Fruit fly (Drosophila melanogaster) whole organism, embryonic: Measurements from ENCODE around the gene Pxn.

ENCODE experiments used
- Antp ChIP-seq: fragments of 200-800 bp; sonication (Bioruptor generic); optimal IDR thresholded peaks from 3 replicates; lab custom pipeline; 2016; ENCODE audit warnings: missing biosample characterization, missing genetic modification characterization
- Atf-2 ChIP-seq: fragments of 200-800 bp; sonication (Bioruptor generic); optimal IDR thresholded peaks from 2 replicates; lab custom pipeline; 2016; ENCODE audit warnings: missing biosample characterization, missing genetic modification characterization
- Atf6 ChIP-seq: fragments of 200-800 bp; sonication (Bioruptor generic); IDR thresholded peaks from 2 replicates; pipeline ENCODE4 v1.3.6; 2022; ENCODE audit warnings: missing biosample characterization, missing genetic modification characterization
- CG14014 ChIP-seq: fragments of 200-800 bp; sonication (Bioruptor generic); IDR thresholded peaks from 2 replicates; pipeline ENCODE4 v1.3.6; 2022; ENCODE audit warnings: missing biosample characterization, missing genetic modification characterization
- CG17912 ChIP-seq: fragments of 200-800 bp; sonication (Bioruptor generic); optimal IDR thresholded peaks from 2 replicates; lab custom pipeline; 2018; ENCODE audit warnings: missing biosample characterization, mild to moderate bottlenecking, missing genetic modification characterization
- CG18619 ChIP-seq: fragments of 200-800 bp; sonication (Bioruptor generic); optimal IDR thresholded peaks from 3 replicates; lab custom pipeline; 2017; ENCODE audit warnings: missing biosample characterization, mild to moderate bottlenecking, missing genetic modification characterization
- CG2120 ChIP-seq: fragments of 200-800 bp; sonication (Bioruptor generic); optimal IDR thresholded peaks from 3 replicates; lab custom pipeline; 2016; ENCODE audit warnings: missing biosample characterization, missing genetic modification characterization
- CG2129 ChIP-seq: fragments of 200-800 bp; sonication (Bioruptor generic); IDR thresholded peaks from 2 replicates; pipeline ENCODE4 v1.3.6; 2022; ENCODE audit warnings: missing biosample characterization, missing genetic modification characterization; ENCODE audit not compliant: partially characterized antibody
- CG2202 ChIP-seq: fragments of 200-800 bp; sonication (Bioruptor generic); optimal IDR thresholded peaks from 2 replicates; lab custom pipeline; 2018; ENCODE audit warnings: missing biosample characterization, mild to moderate bottlenecking, missing genetic modification characterization
- CG32532 ChIP-seq: fragments of 200-800 bp; sonication (Bioruptor generic); IDR thresholded peaks from 2 replicates; pipeline ENCODE4 v1.3.6; 2022; ENCODE audit warnings: missing biosample characterization, missing genetic modification characterization
- CG4282 ChIP-seq: fragments of 200-800 bp; sonication (Bioruptor generic); optimal IDR thresholded peaks from 2 replicates; lab custom pipeline; 2016; ENCODE audit warnings: missing biosample characterization, missing genetic modification characterization
- CG6813 ChIP-seq: fragments of 200-800 bp; sonication (Bioruptor generic); optimal IDR thresholded peaks from 2 replicates; lab custom pipeline; 2017; ENCODE audit warnings: missing biosample characterization, missing genetic modification characterization, mild to moderate bottlenecking, moderate library complexity, missing genetic modification reagents
- CG8388 ChIP-seq: fragments of 200-800 bp; sonication (Bioruptor generic); optimal IDR thresholded peaks from 2 replicates; lab custom pipeline; 2019; ENCODE audit warnings: missing biosample characterization, mild to moderate bottlenecking, missing genetic modification characterization, moderate library complexity
- CG9437 ChIP-seq: fragments of 200-800 bp; sonication (Bioruptor generic); optimal IDR thresholded peaks from 2 replicates; lab custom pipeline; 2018; ENCODE audit warnings: missing biosample characterization, mild to moderate bottlenecking, missing genetic modification characterization
- CHES-1-like ChIP-seq: fragments of 200-800 bp; sonication (Bioruptor generic); optimal IDR thresholded peaks from 2 replicates; lab custom pipeline; 2016; ENCODE audit warnings: missing biosample characterization, missing genetic modification characterization
- Chrac-16 ChIP-seq: fragments of 200-800 bp; sonication (Bioruptor generic); optimal IDR thresholded peaks from 3 replicates; lab custom pipeline; 2016; ENCODE audit warnings: missing biosample characterization, missing genetic modification characterization
- Doc3 ChIP-seq: fragments of 200-800 bp; sonication (Bioruptor generic); IDR thresholded peaks from 3 replicates; pipeline ENCODE4 v1.3.6; 2022; ENCODE audit warnings: missing biosample characterization, missing genetic modification characterization; ENCODE audit not compliant: partially characterized antibody
- Ets97D ChIP-seq: fragments of 200-800 bp; sonication (Bioruptor generic); optimal IDR thresholded peaks from 3 replicates; lab custom pipeline; 2016; ENCODE audit warnings: missing biosample characterization, missing genetic modification characterization
- Fer2 ChIP-seq: fragments of 200-800 bp; sonication (Bioruptor generic); optimal IDR thresholded peaks from 2 replicates; lab custom pipeline; 2018; ENCODE audit warnings: missing biosample characterization, mild to moderate bottlenecking, missing genetic modification characterization, moderate library complexity
- H2.0 ChIP-seq: fragments of 200-800 bp; sonication (Bioruptor generic); IDR thresholded peaks from 2 replicates; pipeline ENCODE4 v1.3.6; 2022; ENCODE audit warnings: missing biosample characterization, missing genetic modification characterization
- Hmx ChIP-seq: fragments of 200-800 bp; sonication (Bioruptor generic); optimal IDR thresholded peaks from 2 replicates; lab custom pipeline; 2016; ENCODE audit warnings: missing biosample characterization, missing genetic modification characterization
- Hr3 ChIP-seq: fragments of 200-800 bp; sonication (Bioruptor generic); optimal IDR thresholded peaks from 3 replicates; lab custom pipeline; 2016; ENCODE audit warnings: missing biosample characterization, missing genetic modification characterization
- Hr78 ChIP-seq, 2 experiments: fragments of 200-800 bp in 1 of 2; fragments of >200 bp in 1 of 2; sonication (Bioruptor generic) in 1 of 2; optimal IDR thresholded peaks; 2 replicates each; lab custom pipeline; 2017 to 2019; ENCODE audit warnings: missing biosample characterization in 2 of 2, missing genetic modification characterization in 2 of 2, mild to moderate bottlenecking in 1 of 2, moderate library complexity in 1 of 2
- Kr ChIP-seq: fragments of 200-800 bp; sonication (Bioruptor generic); optimal IDR thresholded peaks from 2 replicates; lab custom pipeline; 2017; ENCODE audit warnings: missing biosample characterization, mild to moderate bottlenecking, missing genetic modification characterization
- NC2β ChIP-seq: fragments of 200-800 bp; sonication (Bioruptor generic); optimal IDR thresholded peaks from 2 replicates; lab custom pipeline; 2016; ENCODE audit warnings: missing biosample characterization, missing genetic modification characterization
- Neu2 ChIP-seq: fragments of 200-800 bp; sonication (Bioruptor generic); optimal IDR thresholded peaks from 3 replicates; lab custom pipeline; 2016; ENCODE audit warnings: missing biosample characterization, missing genetic modification characterization, borderline replicate concordance
- Poxn ChIP-seq: fragments of 200-800 bp; sonication (Bioruptor generic); IDR thresholded peaks from 2 replicates; pipeline ENCODE4 v1.3.6; 2022; ENCODE audit warnings: missing biosample characterization, missing genetic modification characterization
- Sry-β ChIP-seq: fragments of 200-800 bp; sonication (Bioruptor generic); optimal IDR thresholded peaks from 2 replicates; lab custom pipeline; 2018; ENCODE audit warnings: missing biosample characterization, mild to moderate bottlenecking, missing genetic modification characterization, moderate library complexity
- ab ChIP-seq: fragments of 200-800 bp; sonication (Bioruptor generic); optimal IDR thresholded peaks from 2 replicates; lab custom pipeline; 2016; ENCODE audit warnings: missing biosample characterization, missing genetic modification characterization
- ac ChIP-seq: fragments of 200-800 bp; sonication (Bioruptor generic); optimal IDR thresholded peaks from 3 replicates; lab custom pipeline; 2017; ENCODE audit warnings: missing biosample characterization, mild to moderate bottlenecking, missing genetic modification characterization
- bbx ChIP-seq: fragments of 200-800 bp; sonication (Bioruptor generic); IDR thresholded peaks from 2 replicates; pipeline ENCODE4 v1.3.6; 2022; ENCODE audit warnings: missing biosample characterization, missing genetic modification characterization; ENCODE audit not compliant: partially characterized antibody
- btn ChIP-seq: fragments of 200-800 bp; sonication (Bioruptor generic); optimal IDR thresholded peaks from 2 replicates; lab custom pipeline; 2016; ENCODE audit warnings: missing biosample characterization, missing genetic modification characterization
- cas ChIP-seq: fragments of 200-800 bp; sonication (Bioruptor generic); IDR thresholded peaks from 2 replicates; pipeline ENCODE4 v1.3.6; 2022; ENCODE audit warnings: missing biosample characterization, missing genetic modification characterization
- chif ChIP-seq, 2 experiments: fragments of 200-800 bp; sonication (Bioruptor generic); optimal IDR thresholded peaks; 3 replicates each; lab custom pipeline; 2016; ENCODE audit warnings: missing biosample characterization in 2 of 2, missing genetic modification characterization in 2 of 2
- dati ChIP-seq: fragments of 200-800 bp; sonication (Bioruptor generic); IDR thresholded peaks from 2 replicates; pipeline ENCODE4 v1.3.6; 2022; ENCODE audit warnings: missing biosample characterization, missing genetic modification characterization
- dpn ChIP-seq, 2 experiments: fragments of 200-800 bp; sonication (Bioruptor generic); optimal IDR thresholded peaks; 3 replicates each; lab custom pipeline; 2016; ENCODE audit warnings: missing biosample characterization in 2 of 2, missing genetic modification characterization in 2 of 2
- exex ChIP-seq: fragments of 200-800 bp; sonication (Bioruptor generic); optimal IDR thresholded peaks from 4 replicates; lab custom pipeline; 2018; ENCODE audit warnings: missing biosample characterization, mild to moderate bottlenecking, missing genetic modification characterization, moderate library complexity
- gsb ChIP-seq: fragments of 200-800 bp; sonication (Bioruptor generic); IDR thresholded peaks from 2 replicates; pipeline ENCODE4 v1.3.6; 2022; ENCODE audit warnings: missing biosample characterization, missing genetic modification characterization
- ham ChIP-seq: fragments of 200-800 bp; sonication (Bioruptor generic); IDR thresholded peaks from 2 replicates; pipeline ENCODE4 v1.3.6; 2022; ENCODE audit warnings: missing biosample characterization, missing genetic modification characterization
- inv ChIP-seq: fragments of 200-800 bp; sonication (Bioruptor generic); IDR thresholded peaks from 2 replicates; pipeline ENCODE4 v1.3.6; 2022; ENCODE audit warnings: missing biosample characterization, missing genetic modification characterization; ENCODE audit not compliant: partially characterized antibody
- nerfin-1 ChIP-seq: fragments of 200-800 bp; sonication (Bioruptor generic); optimal IDR thresholded peaks from 3 replicates; lab custom pipeline; 2019; ENCODE audit warnings: missing biosample characterization, mild to moderate bottlenecking, missing genetic modification characterization, moderate library complexity
- pb ChIP-seq: fragments of 200-800 bp; sonication (Bioruptor generic); optimal IDR thresholded peaks from 3 replicates; lab custom pipeline; 2016; ENCODE audit warnings: missing biosample characterization, missing genetic modification characterization
- pita ChIP-seq: fragments of 200-800 bp; sonication (Bioruptor generic); optimal IDR thresholded peaks from 2 replicates; lab custom pipeline; 2017; ENCODE audit warnings: missing biosample characterization, mild to moderate bottlenecking, missing genetic modification characterization
- repo ChIP-seq: fragments of 200-800 bp; sonication (Bioruptor generic); optimal IDR thresholded peaks from 2 replicates; lab custom pipeline; 2016; ENCODE audit warnings: missing biosample characterization, missing genetic modification characterization
- tin ChIP-seq: fragments of 200-800 bp; sonication (Bioruptor generic); optimal IDR thresholded peaks from 3 replicates; lab custom pipeline; 2016; ENCODE audit warnings: missing biosample characterization, missing genetic modification characterization
- tup ChIP-seq: fragments of 200-800 bp; sonication (Bioruptor generic); optimal IDR thresholded peaks from 2 replicates; lab custom pipeline; 2016; ENCODE audit warnings: missing biosample characterization, mild to moderate bottlenecking, missing genetic modification characterization, moderate library complexity
- wek ChIP-seq: fragments of 200-800 bp; sonication (Bioruptor generic); optimal IDR thresholded peaks from 3 replicates; lab custom pipeline; 2018; ENCODE audit warnings: missing biosample characterization, mild to moderate bottlenecking, missing genetic modification characterization, moderate library complexity
- wor ChIP-seq: fragments of 200-800 bp; sonication (Bioruptor generic); IDR thresholded peaks from 2 replicates; pipeline ENCODE4 v1.3.6; 2022; ENCODE audit warnings: missing biosample characterization, missing genetic modification characterization
- zen2 ChIP-seq: fragments of 200-800 bp; sonication (Bioruptor generic); IDR thresholded peaks from 3 replicates; pipeline ENCODE4 v1.3.6; 2022; ENCODE audit warnings: missing biosample characterization, missing genetic modification characterization; ENCODE audit not compliant: partially characterized antibody

The Pxn gene

DNA sequence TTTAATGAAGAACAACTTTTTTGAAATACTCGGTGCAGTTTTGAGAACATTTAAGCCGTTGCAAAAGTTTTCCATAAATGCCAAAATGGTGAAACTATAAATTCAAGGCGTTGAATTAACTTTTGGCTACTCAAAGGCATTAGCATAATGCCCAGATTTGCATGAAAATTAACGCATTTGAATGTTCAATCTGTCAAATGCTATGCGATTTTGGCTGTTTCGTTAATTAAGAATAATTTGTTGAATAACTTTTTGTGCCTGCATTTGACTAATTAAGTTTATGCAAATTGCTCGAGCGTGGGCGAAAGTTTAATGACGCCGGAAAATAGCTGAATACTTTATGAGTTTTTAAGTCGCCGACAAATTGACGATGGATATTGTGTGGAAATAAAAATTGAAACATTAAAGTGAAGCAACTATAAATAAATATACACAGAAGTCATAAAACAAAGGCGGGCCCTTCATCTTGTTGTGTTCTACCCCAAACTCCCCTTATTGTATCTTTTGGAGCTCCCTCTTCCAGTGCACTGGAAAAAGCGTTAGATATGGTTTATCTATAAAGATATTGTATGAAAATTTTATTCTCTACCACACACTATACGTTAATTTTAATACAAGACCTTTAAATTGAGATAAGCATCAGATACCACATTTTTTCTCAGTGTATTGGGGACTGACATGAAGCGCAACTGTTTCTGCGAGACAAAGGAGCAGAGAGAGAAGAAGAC lies 77.6 kb downstream of the Pxn start (continued):
- TF ChIP-seq CG6813 (peak; percentile 62), CG2120 (peak; percentile 53), pita (GFP tag; lab: Kevin White, UChicago) (no peak), Atf-2 (peak; percentile 52), Antp (GFP tag; lab: Kevin White, UChicago) (peak; percentile 17), bbx (GFP tag; lab: Robert Waterston, UW) (no peak), wek (GFP tag; lab: Kevin White, UChicago) (no peak), Hr3 (GFP tag; lab: Kevin White, UChicago) (peak; percentile 53), CHES-1-like (GFP tag; lab: Kevin White, UChicago) (peak; percentile 34), Ets97D (peak; percentile 45), H2.0 (GFP tag; lab: Robert Waterston, UW) (peak; percentile 38; the same call in 1 of the 2 replicates), pb (peak; percentile 17), Poxn (GFP tag; lab: Robert Waterston, UW) (no peak), CG2202 (tag; lab: Kevin White, UChicago) (peak; percentile 69), CG14014 (no peak), Atf6 (GFP tag; lab: Robert Waterston, UW) (no peak), inv (GFP tag; lab: Robert Waterston, UW) (no peak), Fer2 (tag; lab: Kevin White, UChicago) (no peak), exex (tag; lab: Kevin White, UChicago) (no peak), CG2129 (GFP tag; lab: Robert Waterston, UW) (no peak), Doc3 (no peak), wor (GFP tag; lab: Robert Waterston, UW) (0 out of 2 replicates have a peak, but pooled peaks have one; percentile 37), CG8388 (GFP tag; lab: Kevin White, UChicago) (peak; percentile 71), CG18619 (GFP tag; lab: Kevin White, UChicago) (peak; percentile 52), ab (GFP tag; lab: Kevin White, UChicago) (no peak), repo (GFP tag; lab: Kevin White, UChicago) (peak; percentile 51), Sry-β (GFP tag; lab: Kevin White, UChicago) (peak; percentile 38), Neu2 (GFP tag; lab: Kevin White, UChicago) (no peak), CG17912 (GFP tag; lab: Kevin White, UChicago) (no peak), dati (GFP tag; lab: Robert Waterston, UW) (peak; percentile 11; the same call in 1 of the 2 replicates), nerfin-1 (tag; lab: Kevin White, UChicago) (peak; percentile 62), CG32532 (peak; percentile 63), Chrac-16 (GFP tag; lab: Kevin White, UChicago) (peak; percentile 57), gsb (GFP tag; lab: Robert Waterston, UW) (no peak), btn (GFP tag; lab: Kevin White, UChicago) (peak; percentile 65), tin (GFP tag; lab: Kevin White, UChicago) (peak; percentile 75), zen2 (GFP tag; lab: Robert Waterston, UW) (no peak), Kr (GFP tag; lab: Kevin White, UChicago) (peak; percentile 7), tup (no peak), CG4282 (GFP tag; lab: Kevin White, UChicago) (no peak), chif (GFP tag; optimal IDR thresholded peaks at IDR 0.05; lab: Kevin White, UChicago) (peak; percentile 49 to 76), CG9437 (GFP tag; lab: Kevin White, UChicago) (peak; percentile 43), NC2β (GFP tag; lab: Kevin White, UChicago) (peak; percentile 72), ham (GFP tag; lab: Robert Waterston, UW) (no peak), ac (GFP tag; lab: Kevin White, UChicago) (peak; percentile 45), cas (GFP tag; lab: Robert Waterston, UW) (no peak), dpn (GFP tag; optimal IDR thresholded peaks at IDR 0.05; lab: Kevin White, UChicago) (peak; percentile 41 to 63), Hr78 (GFP tag; optimal IDR thresholded peaks at IDR 0.05; lab: Kevin White, UChicago) (peak in 1 of 2 experiments; percentile 36), Hmx (GFP tag; lab: Kevin White, UChicago) (peak; percentile 9)
